Worm (Caenorhabditis elegans) whole organism, L2 larva: ENCODE results near the gene sdz-16.

Experiments used
- C34F6.9 ChIP-seq: fragments of 150-350 bp; optimal IDR thresholded peaks from 2 replicates; lab custom pipeline; 2014; ENCODE audit warnings: missing biosample characterization, missing genetic modification characterization
- F13H6.1 ChIP-seq: sonication (generic microtip); optimal IDR thresholded peaks from 2 replicates; lab custom pipeline; 2016; ENCODE audit warnings: missing genetic modification characterization, missing compliant biosample characterization
- R02D3.7 ChIP-seq: fragments of 150-350 bp; optimal IDR thresholded peaks from 2 replicates; lab custom pipeline; 2014; ENCODE audit warnings: missing biosample characterization, missing genetic modification characterization
- Y55F3AM.14 ChIP-seq: fragments of 200-800 bp; sonication (Bioruptor generic); optimal IDR thresholded peaks from 2 replicates; lab custom pipeline; 2018; ENCODE audit warnings: mild to moderate bottlenecking, missing genetic modification characterization, missing compliant biosample characterization
- ZK546.5 ChIP-seq: sonication (generic microtip); optimal IDR thresholded peaks from 2 replicates; lab custom pipeline; 2017; ENCODE audit warnings: missing biosample characterization, missing genetic modification characterization
- blmp-1 ChIP-seq: sonication (generic microtip); optimal IDR thresholded peaks from 2 replicates; lab custom pipeline; 2017; ENCODE audit warnings: missing genetic modification characterization, mild to moderate bottlenecking, missing compliant biosample characterization, antibody characterized with exemption, moderate library complexity; ENCODE audit not compliant: insufficient read depth
- ceh-82 ChIP-seq: fragments of 150-350 bp; optimal IDR thresholded peaks from 2 replicates; lab custom pipeline; 2014; ENCODE audit warnings: missing biosample characterization, missing genetic modification characterization
- dmd-4 ChIP-seq: sonication (generic microtip); optimal IDR thresholded peaks from 2 replicates; lab custom pipeline; 2017; ENCODE audit warnings: missing biosample characterization, missing genetic modification characterization
- egl-27 ChIP-seq: sonication (generic microtip); optimal IDR thresholded peaks from 3 replicates; lab custom pipeline; 2017; ENCODE audit warnings: missing biosample characterization, missing genetic modification reagents, missing genetic modification characterization
- elt-1 ChIP-seq: fragments of 150-350 bp; optimal IDR thresholded peaks from 2 replicates; lab custom pipeline; 2014; ENCODE audit warnings: missing biosample characterization, missing genetic modification characterization
- elt-3 ChIP-seq: sonication (generic microtip); optimal IDR thresholded peaks from 2 replicates; lab custom pipeline; 2017; ENCODE audit warnings: missing biosample characterization, missing genetic modification characterization
- fos-1 ChIP-seq: fragments of 150-350 bp; optimal IDR thresholded peaks from 2 replicates; lab custom pipeline; 2014; ENCODE audit warnings: missing biosample characterization, missing genetic modification characterization
- gmeb-1 ChIP-seq: fragments of 150-350 bp; optimal IDR thresholded peaks from 2 replicates; lab custom pipeline; 2014; ENCODE audit warnings: missing biosample characterization, missing genetic modification characterization
- lin-11 ChIP-seq: fragments of 150-350 bp; sonication (generic microtip); optimal IDR thresholded peaks from 2 replicates; lab custom pipeline; 2014; ENCODE audit warnings: missing biosample characterization, missing genetic modification characterization, inconsistent platforms, mixed read lengths
- lin-13 ChIP-seq: fragments of 150-350 bp; optimal IDR thresholded peaks from 2 replicates; lab custom pipeline; 2014; ENCODE audit warnings: missing biosample characterization, missing genetic modification reagents, missing genetic modification characterization
- lin-39 ChIP-seq: fragments of 150-350 bp; optimal IDR thresholded peaks from 2 replicates; lab custom pipeline; 2014; ENCODE audit warnings: missing biosample characterization, missing genetic modification reagents, missing genetic modification characterization
- lsy-2 ChIP-seq, 2 experiments: fragments of 150-350 bp in 1 of 2; sonication (generic microtip) in 1 of 2; optimal IDR thresholded peaks; 2 replicates each; lab custom pipeline; 2014 to 2017; ENCODE audit warnings: missing biosample characterization in 2 of 2, missing genetic modification characterization in 2 of 2
- mab-5 ChIP-seq: fragments of 150-350 bp; optimal IDR thresholded peaks from 2 replicates; lab custom pipeline; 2014; ENCODE audit warnings: missing biosample characterization, missing genetic modification characterization
- mbf-1 ChIP-seq: sonication (generic microtip); optimal IDR thresholded peaks from 2 replicates; lab custom pipeline; 2017; ENCODE audit warnings: missing biosample characterization, missing genetic modification characterization
- mdl-1 ChIP-seq, 2 experiments: fragments of 150-350 bp in 1 of 2; sonication (generic microtip) in 1 of 2; optimal IDR thresholded peaks; 2 replicates each; lab custom pipeline; 2017; ENCODE audit warnings: missing biosample characterization in 2 of 2, missing genetic modification characterization in 2 of 2
- nhr-12 ChIP-seq: fragments of 150-350 bp; optimal IDR thresholded peaks from 2 replicates; lab custom pipeline; 2014; ENCODE audit warnings: missing biosample characterization, missing genetic modification characterization
- nhr-129 ChIP-seq: fragments of 150-350 bp; optimal IDR thresholded peaks from 2 replicates; lab custom pipeline; 2014; ENCODE audit warnings: missing biosample characterization, missing genetic modification characterization
- nhr-21 ChIP-seq: fragments of 150-350 bp; optimal IDR thresholded peaks from 2 replicates; lab custom pipeline; 2014; ENCODE audit warnings: missing biosample characterization, missing genetic modification characterization
- nhr-25 ChIP-seq: fragments of 150-350 bp; sonication (generic microtip); optimal IDR thresholded peaks from 3 replicates; lab custom pipeline; 2014; ENCODE audit warnings: missing biosample characterization, missing genetic modification characterization
- nhr-77 ChIP-seq: fragments of 150-350 bp; optimal IDR thresholded peaks from 2 replicates; lab custom pipeline; 2014; ENCODE audit warnings: missing biosample characterization, missing genetic modification characterization
- peb-1 ChIP-seq: fragments of 150-350 bp; optimal IDR thresholded peaks from 2 replicates; lab custom pipeline; 2014; ENCODE audit warnings: missing biosample characterization, missing genetic modification characterization
- skn-1 ChIP-seq: sonication (generic microtip); optimal IDR thresholded peaks from 2 replicates; lab custom pipeline; 2017; ENCODE audit warnings: missing biosample characterization, missing genetic modification characterization
- sma-3 ChIP-seq: sonication (generic microtip); optimal IDR thresholded peaks from 2 replicates; lab custom pipeline; 2016; ENCODE audit warnings: missing genetic modification reagents, missing genetic modification characterization, missing compliant biosample characterization
- sma-9 ChIP-seq, 2 experiments: fragments of 150-350 bp in 1 of 2; sonication (generic microtip) in 1 of 2; optimal IDR thresholded peaks; 2 replicates each; lab custom pipeline; 2014 to 2016; ENCODE audit warnings: missing genetic modification characterization in 2 of 2, mild to moderate bottlenecking in 1 of 2, missing biosample characterization in 1 of 2, missing compliant biosample characterization in 1 of 2, missing genetic modification reagents in 1 of 2, moderate library complexity in 1 of 2
- snpc-4 ChIP-seq: fragments of 150-350 bp; optimal IDR thresholded peaks from 2 replicates; lab custom pipeline; 2014; ENCODE audit warnings: missing biosample characterization, missing genetic modification characterization
- unc-39 ChIP-seq: fragments of 150-350 bp; optimal IDR thresholded peaks from 2 replicates; lab custom pipeline; 2014; ENCODE audit warnings: missing biosample characterization, missing genetic modification characterization
- zag-1 ChIP-seq: fragments of 150-350 bp; optimal IDR thresholded peaks from 2 replicates; lab custom pipeline; 2014; ENCODE audit warnings: missing biosample characterization, missing genetic modification characterization
- ztf-1 ChIP-seq: fragments of 200-800 bp; sonication (Bioruptor generic); conservative IDR thresholded peaks from 2 replicates; pipeline ENCODE4 v1.3.6; 2022; ENCODE audit warnings: missing genetic modification characterization, missing compliant biosample characterization

Gene sdz-16

ce11 chrV:17331340-17331739, 3.6 kb upstream of the sdz-16 start, which contains the start of gene fbxa-185:
Gene fbxa-185, plus strand, starts transcription at chrV:17331640.
- TF ChIP-seq fos-1 (tag; lab: Kevin White, UChicago) (no peak), nhr-12 (no peak), blmp-1 (no peak)

ce11 chrV:17328497-17328896, 730 bp upstream of the sdz-16 start, which contains the start of gene srg-44:
Gene srg-44, plus strand, starts transcription at chrV:17328797.
- no peak for TF ChIP-seq lsy-2 (tag; optimal IDR thresholded peaks at IDR 0.05; lab: Kevin White, UChicago)
- no peak for TF ChIP-seq unc-39 (tag; lab: Kevin White, UChicago)
- no peak for TF ChIP-seq snpc-4 (tag; lab: Kevin White, UChicago)
- no peak for TF ChIP-seq egl-27 (tag; lab: Kevin White, UChicago)
- no peak for TF ChIP-seq ZK546.5 (tag; lab: Kevin White, UChicago)
- no peak for TF ChIP-seq R02D3.7 (tag; lab: Kevin White, UChicago)
- no peak for TF ChIP-seq mdl-1 (tag; optimal IDR thresholded peaks at IDR 0.05; lab: Kevin White, UChicago)
- TF ChIP-seq nhr-77 (tag; lab: Kevin White, UChicago) = no peak
- TF ChIP-seq nhr-21 (tag; lab: Kevin White, UChicago) = no peak
- TF ChIP-seq nhr-25 (tag; lab: Kevin White, UChicago) = no peak
- TF ChIP-seq sma-3 (GFP tag; lab: Kevin White, UChicago) = no peak
- no peak for TF ChIP-seq ztf-1 (GFP tag; lab: Robert Waterston, UW)
- TF ChIP-seq ceh-82 (tag; lab: Kevin White, UChicago) = no peak
- no peak for TF ChIP-seq lin-13
- TF ChIP-seq peb-1 = no peak
- TF ChIP-seq lin-39 (tag; lab: Kevin White, UChicago) = no peak
- no peak for TF ChIP-seq lin-11
- no peak for TF ChIP-seq Y55F3AM.14 (GFP tag; lab: Kevin White, UChicago)
- TF ChIP-seq F13H6.1 (tag; lab: Kevin White, UChicago) = no peak
- TF ChIP-seq zag-1 (tag; lab: Kevin White, UChicago) = no peak
- TF ChIP-seq, all 48 proteins: peak for 0

- TF ChIP-seq lin-39 (tag; lab: Kevin White, UChicago) (no peak), nhr-12 (no peak), sma-9 (GFP tag; optimal IDR thresholded peaks at IDR 0.05; lab: Kevin White, UChicago) (no peak), sma-9 (tag; optimal IDR thresholded peaks at IDR 0.05; lab: Kevin White, UChicago) (no peak), gmeb-1 (tag; lab: Kevin White, UChicago) (no peak), nhr-25 (tag; lab: Kevin White, UChicago) (no peak), elt-3 (no peak), unc-39 (tag; lab: Kevin White, UChicago) (no peak), R02D3.7 (tag; lab: Kevin White, UChicago) (no peak), mbf-1 (tag; lab: Kevin White, UChicago) (no peak), sma-3 (GFP tag; lab: Kevin White, UChicago) (no peak), mab-5 (tag; lab: Kevin White, UChicago) (no peak), zag-1 (tag; lab: Kevin White, UChicago) (no peak)
These were observed 3.9 kb downstream of the sdz-16 start for ce11 chrV:17323876-17324275.

- TF ChIP-seq fos-1 (tag; lab: Kevin White, UChicago) (peak; percentile 2), snpc-4 (tag; lab: Kevin White, UChicago) (no peak), elt-1 (tag; lab: Kevin White, UChicago) (no peak), nhr-77 (tag; lab: Kevin White, UChicago) (no peak), nhr-129 (tag; lab: Kevin White, UChicago) (no peak), skn-1 (tag; lab: Kevin White, UChicago) (no peak), mab-5 (tag; lab: Kevin White, UChicago) (no peak)
These were observed 5.3 kb downstream of the sdz-16 start, which contains the start of gene F31E9.3 for ce11 chrV:17322397-17322909. Gene F31E9.3, plus strand, starts transcription at chrV:17322590.

ce11 chrV:17317786-17318185, 10.0 kb downstream of the sdz-16 start, which contains the start of gene srz-58:
Gene srz-58, plus strand, starts transcription at chrV:17318147.
- TF ChIP-seq dmd-4 (tag; lab: Kevin White, UChicago) (no peak), mbf-1 (tag; lab: Kevin White, UChicago) (no peak), C34F6.9 (tag; lab: Kevin White, UChicago) (no peak), ceh-82 (tag; lab: Kevin White, UChicago) (no peak), unc-39 (tag; lab: Kevin White, UChicago) (no peak), peb-1 (no peak), lin-13 (no peak), snpc-4 (tag; lab: Kevin White, UChicago) (no peak), nhr-21 (tag; lab: Kevin White, UChicago) (no peak), elt-1 (tag; lab: Kevin White, UChicago) (no peak), R02D3.7 (tag; lab: Kevin White, UChicago) (no peak), nhr-77 (tag; lab: Kevin White, UChicago) (no peak)
